Worm (Caenorhabditis elegans) whole organism, late embryonic: Measurements from ENCODE around the gene ptrg-1.

ENCODE experiments used
- C38D4.7 ChIP-seq: fragments of 200-800 bp; sonication (Bioruptor generic); optimal IDR thresholded peaks from 2 replicates; lab custom pipeline; 2018; ENCODE audit warnings: mild to moderate bottlenecking, missing genetic modification characterization, moderate library complexity, missing compliant biosample characterization
- K02D7.2 ChIP-seq: sonication (generic microtip); optimal IDR thresholded peaks from 2 replicates; lab custom pipeline; 2017; ENCODE audit warnings: mild to moderate bottlenecking, missing genetic modification characterization, missing compliant biosample characterization
- T23F11.4 ChIP-seq: fragments of 200-800 bp; sonication (Bioruptor generic); optimal IDR thresholded peaks from 2 replicates; lab custom pipeline; 2018; ENCODE audit warnings: mild to moderate bottlenecking, missing genetic modification characterization, missing compliant biosample characterization
- Y22D7AL.16 ChIP-seq: sonication (generic microtip); optimal IDR thresholded peaks from 2 replicates; lab custom pipeline; 2016; ENCODE audit warnings: missing genetic modification characterization, missing compliant biosample characterization
- ceh-2 ChIP-seq: sonication (generic microtip); optimal IDR thresholded peaks from 2 replicates; lab custom pipeline; 2016; ENCODE audit warnings: missing genotype, missing genetic modification characterization, missing compliant biosample characterization
- ceh-22 ChIP-seq: sonication (generic microtip); optimal IDR thresholded peaks from 2 replicates; lab custom pipeline; 2017; ENCODE audit warnings: missing biosample characterization, missing genetic modification characterization
- ceh-30 ChIP-seq: fragments of 150-350 bp; optimal IDR thresholded peaks from 2 replicates; lab custom pipeline; 2014; ENCODE audit warnings: missing biosample characterization, missing genetic modification characterization
- ceh-31 ChIP-seq: sonication (generic microtip); optimal IDR thresholded peaks from 2 replicates; lab custom pipeline; 2016; ENCODE audit warnings: missing genetic modification characterization, missing compliant biosample characterization
- ceh-34 ChIP-seq: sonication (generic microtip); optimal IDR thresholded peaks from 2 replicates; lab custom pipeline; 2016; ENCODE audit warnings: mild to moderate bottlenecking, missing genetic modification characterization, missing compliant biosample characterization
- ceh-6 ChIP-seq: fragments of 200-800 bp; sonication (Bioruptor generic); optimal IDR thresholded peaks from 2 replicates; lab custom pipeline; 2018; ENCODE audit warnings: mild to moderate bottlenecking, missing genetic modification characterization, missing compliant biosample characterization
- ceh-9 ChIP-seq: sonication (generic microtip); optimal IDR thresholded peaks from 2 replicates; lab custom pipeline; 2016; ENCODE audit warnings: mild to moderate bottlenecking, missing genetic modification characterization, inconsistent platforms, missing compliant biosample characterization
- dmd-4 ChIP-seq: sonication (generic microtip); optimal IDR thresholded peaks from 2 replicates; lab custom pipeline; 2016; ENCODE audit warnings: borderline replicate concordance, missing genetic modification characterization, missing compliant biosample characterization
- elt-2 ChIP-seq: sonication (generic microtip); optimal IDR thresholded peaks from 2 replicates; lab custom pipeline; 2016; ENCODE audit warnings: missing genetic modification reagents, missing genetic modification characterization, missing compliant biosample characterization
- elt-4 ChIP-seq: sonication (generic microtip); optimal IDR thresholded peaks from 2 replicates; lab custom pipeline; 2016; ENCODE audit warnings: missing genetic modification characterization, missing compliant biosample characterization
- ets-4 ChIP-seq: sonication (generic microtip); optimal IDR thresholded peaks from 2 replicates; lab custom pipeline; 2016; ENCODE audit warnings: missing genetic modification characterization, missing compliant biosample characterization
- fax-1 ChIP-seq: sonication (generic microtip); optimal IDR thresholded peaks from 2 replicates; lab custom pipeline; 2016; ENCODE audit warnings: missing genotype, missing genetic modification characterization, missing compliant biosample characterization
- fkh-10 ChIP-seq: fragments of 150-350 bp; optimal IDR thresholded peaks from 2 replicates; lab custom pipeline; 2014; ENCODE audit warnings: missing biosample characterization, missing genetic modification reagents, missing genetic modification characterization
- fkh-6 ChIP-seq: sonication (generic microtip); optimal IDR thresholded peaks from 2 replicates; lab custom pipeline; 2016; ENCODE audit warnings: missing genetic modification characterization, missing compliant biosample characterization
- hlh-15 ChIP-seq: sonication (generic microtip); optimal IDR thresholded peaks from 2 replicates; lab custom pipeline; 2016; ENCODE audit warnings: missing genetic modification characterization, missing compliant biosample characterization
- lim-6 ChIP-seq: sonication (generic microtip); optimal IDR thresholded peaks from 2 replicates; lab custom pipeline; 2016; ENCODE audit warnings: missing genetic modification characterization, missing compliant biosample characterization
- lin-11 ChIP-seq: fragments of 200-800 bp; sonication (Bioruptor generic); optimal IDR thresholded peaks from 2 replicates; lab custom pipeline; 2018; ENCODE audit warnings: mild to moderate bottlenecking, missing genetic modification characterization, missing compliant biosample characterization
- madf-2 ChIP-seq: sonication (generic microtip); optimal IDR thresholded peaks from 2 replicates; lab custom pipeline; 2017; ENCODE audit warnings: missing genetic modification characterization, missing compliant biosample characterization
- nfya-1 ChIP-seq: sonication (generic microtip); optimal IDR thresholded peaks from 2 replicates; lab custom pipeline; 2017; ENCODE audit warnings: missing genetic modification characterization, mild to moderate bottlenecking, missing compliant biosample characterization, antibody characterized with exemption, moderate library complexity
- nhr-11 ChIP-seq: fragments of 150-350 bp; optimal IDR thresholded peaks from 2 replicates; lab custom pipeline; 2014; ENCODE audit warnings: missing biosample characterization, missing genetic modification characterization
- npax-4 ChIP-seq: sonication (generic microtip); optimal IDR thresholded peaks from 2 replicates; lab custom pipeline; 2016; ENCODE audit warnings: missing genetic modification characterization, missing compliant biosample characterization
- pag-3 ChIP-seq: sonication (generic microtip); optimal IDR thresholded peaks from 2 replicates; lab custom pipeline; 2016; ENCODE audit warnings: missing compliant biosample characterization, missing genetic modification characterization, borderline replicate concordance
- pha-2 ChIP-seq: sonication (generic microtip); optimal IDR thresholded peaks from 2 replicates; lab custom pipeline; 2017; ENCODE audit warnings: mild to moderate bottlenecking, missing genetic modification characterization, missing compliant biosample characterization
- pha-4 ChIP-seq: fragments of 150-350 bp; optimal IDR thresholded peaks from 2 replicates; lab custom pipeline; 2018; ENCODE audit warnings: missing biosample characterization, missing genetic modification reagents, missing genetic modification characterization
- pqm-1 ChIP-seq: sonication (generic microtip); optimal IDR thresholded peaks from 2 replicates; lab custom pipeline; 2016; ENCODE audit warnings: missing genetic modification characterization, missing compliant biosample characterization
- pros-1 ChIP-seq: fragments of 150-350 bp; optimal IDR thresholded peaks from 2 replicates; lab custom pipeline; 2014; ENCODE audit warnings: missing biosample characterization, missing genetic modification reagents, missing genetic modification characterization
- rnt-1 ChIP-seq: sonication (generic microtip); optimal IDR thresholded peaks from 2 replicates; lab custom pipeline; 2016; ENCODE audit warnings: missing genetic modification characterization, missing compliant biosample characterization
- sdc-2 ChIP-seq: sonication (generic microtip); optimal IDR thresholded peaks from 2 replicates; lab custom pipeline; 2016; ENCODE audit warnings: missing genotype, missing genetic modification characterization, missing compliant biosample characterization
- tbx-2 ChIP-seq: sonication (generic microtip); optimal IDR thresholded peaks from 2 replicates; lab custom pipeline; 2016; ENCODE audit warnings: missing genetic modification characterization, missing compliant biosample characterization
- tbx-7 ChIP-seq: sonication (generic microtip); optimal IDR thresholded peaks from 2 replicates; lab custom pipeline; 2016; ENCODE audit warnings: missing genotype, missing genetic modification characterization, missing compliant biosample characterization
- ttx-3 ChIP-seq: sonication (generic microtip); optimal IDR thresholded peaks from 2 replicates; lab custom pipeline; 2016; ENCODE audit warnings: missing genetic modification reagents, missing genetic modification characterization, missing compliant biosample characterization
- unc-42 ChIP-seq: sonication (generic microtip); optimal IDR thresholded peaks from 2 replicates; lab custom pipeline; 2016; ENCODE audit warnings: missing genotype, missing genetic modification characterization, missing compliant biosample characterization
- unc-86 ChIP-seq: sonication (generic microtip); optimal IDR thresholded peaks from 2 replicates; lab custom pipeline; 2016; ENCODE audit warnings: missing genetic modification characterization, missing compliant biosample characterization
- zip-5 ChIP-seq: sonication (generic microtip); optimal IDR thresholded peaks from 2 replicates; lab custom pipeline; 2016; ENCODE audit warnings: missing genetic modification characterization, missing compliant biosample characterization

Gene ptrg-1

DNA sequence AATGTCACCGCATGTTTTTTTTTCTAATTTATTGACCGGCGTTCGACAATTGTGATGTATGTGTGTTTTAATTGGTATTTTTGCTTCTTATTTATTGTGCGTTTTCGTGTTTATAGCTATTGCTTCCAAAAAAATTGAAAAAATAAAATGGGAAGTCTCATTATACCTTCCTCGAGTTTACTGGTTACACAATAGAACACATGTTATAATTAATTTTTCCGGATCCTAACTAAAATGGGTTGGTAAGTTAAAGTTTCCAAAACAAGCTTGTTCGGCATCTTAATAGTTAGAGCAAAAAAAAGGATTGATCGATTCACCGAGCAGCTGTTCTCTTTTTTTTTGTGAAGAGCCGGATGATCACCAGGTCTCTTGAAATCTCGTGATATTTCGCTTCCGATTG, 38.8 kb downstream of the ptrg-1 start, which contains the start of gene ttr-54:
Gene ttr-54, plus strand, starts transcription at position 301 of the 400 bp plus-strand sequence.
- TF ChIP-seq pag-3: no peak
- no peak for TF ChIP-seq ceh-31 (tag; lab: Kevin White, UChicago)
- TF ChIP-seq fax-1 (tag; lab: Kevin White, UChicago): no peak
- TF ChIP-seq elt-2 (tag; lab: Kevin White, UChicago): no peak
- no peak for TF ChIP-seq pha-2
- no peak for TF ChIP-seq ceh-22 (tag; lab: Kevin White, UChicago)

DNA sequence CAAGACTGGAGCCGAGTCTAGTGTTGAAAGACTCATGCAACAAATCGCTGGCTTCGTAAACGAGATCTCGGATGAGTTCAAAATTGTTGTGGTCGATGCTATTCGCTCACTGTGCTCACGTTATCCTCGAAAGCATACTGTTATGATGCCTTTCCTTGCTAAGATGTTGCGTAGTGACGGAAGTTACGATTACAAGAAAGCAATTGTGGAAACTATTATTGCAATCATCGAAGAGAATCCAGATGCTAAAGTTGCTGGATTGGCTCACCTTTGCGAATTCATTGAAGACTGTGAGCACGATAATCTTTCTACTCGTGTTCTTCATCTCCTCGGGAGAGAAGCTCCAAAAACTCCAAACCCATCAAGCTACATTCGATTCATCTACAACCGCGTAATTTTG, 40.8 kb downstream of the ptrg-1 start:
- TF ChIP-seq lin-11 (tag; lab: Kevin White, UChicago): no peak
- no peak for TF ChIP-seq fkh-6 (tag; lab: Kevin White, UChicago)
- no peak for TF ChIP-seq ceh-2 (tag; lab: Kevin White, UChicago)
- TF ChIP-seq K02D7.2 (tag; lab: Kevin White, UChicago): no peak
- TF ChIP-seq ets-4 (tag; lab: Kevin White, UChicago): no peak
- no peak for TF ChIP-seq lim-6 (tag; lab: Kevin White, UChicago)
- no peak for TF ChIP-seq pag-3
- no peak for TF ChIP-seq tbx-7 (tag; lab: Kevin White, UChicago)
- no peak for TF ChIP-seq sdc-2 (tag; lab: Kevin White, UChicago)
- TF ChIP-seq pros-1 (tag; lab: Kevin White, UChicago): no peak
- no peak for TF ChIP-seq unc-86 (tag; lab: Kevin White, UChicago)
- no peak for TF ChIP-seq ttx-3 (tag; lab: Kevin White, UChicago)
- no peak for TF ChIP-seq nfya-1 (tag; lab: Kevin White, UChicago)
- TF ChIP-seq fkh-10 (GFP tag; lab: Kevin White, UChicago): no peak
- no peak for TF ChIP-seq zip-5 (tag; lab: Kevin White, UChicago)
- TF ChIP-seq, all 69 proteins: peak for 0

DNA sequence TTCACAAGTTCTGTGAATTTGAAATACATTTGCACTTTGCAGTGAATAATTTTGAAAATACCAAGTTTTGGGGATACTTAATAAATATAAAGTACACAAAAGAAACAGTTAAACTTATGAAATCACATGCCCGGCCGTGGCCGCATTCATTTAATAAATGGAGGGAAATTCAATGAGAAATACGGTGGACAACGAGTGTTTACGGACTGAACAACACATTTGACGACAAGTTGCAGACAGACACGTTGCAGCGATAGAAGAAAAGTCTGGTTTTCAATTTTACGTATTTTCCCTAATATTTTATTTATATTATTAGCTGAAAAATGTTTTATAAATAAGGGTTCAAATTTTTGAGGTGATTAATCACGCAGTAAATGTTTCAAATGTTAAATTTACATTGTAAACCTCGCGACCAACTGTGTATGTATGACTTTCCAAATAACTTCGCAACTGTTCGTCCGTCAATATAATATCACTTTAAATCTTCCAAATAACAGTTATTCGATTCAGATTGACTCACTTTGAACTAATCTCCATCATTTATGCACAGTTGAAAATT, 42.7 kb downstream of the ptrg-1 start, which contains the start of gene copg-1:
Gene copg-1, plus strand, starts transcription at position 509 of the 559 bp plus-strand sequence.
- TF ChIP-seq unc-42 (tag; lab: Kevin White, UChicago) (peak; percentile 84), hlh-15 (tag; lab: Kevin White, UChicago) (no peak), madf-2 (tag; lab: Kevin White, UChicago) (no peak), pqm-1 (no peak), nfya-1 (tag; lab: Kevin White, UChicago) (peak; percentile 28)
- TF ChIP-seq, all 69 proteins: peak for 2

DNA sequence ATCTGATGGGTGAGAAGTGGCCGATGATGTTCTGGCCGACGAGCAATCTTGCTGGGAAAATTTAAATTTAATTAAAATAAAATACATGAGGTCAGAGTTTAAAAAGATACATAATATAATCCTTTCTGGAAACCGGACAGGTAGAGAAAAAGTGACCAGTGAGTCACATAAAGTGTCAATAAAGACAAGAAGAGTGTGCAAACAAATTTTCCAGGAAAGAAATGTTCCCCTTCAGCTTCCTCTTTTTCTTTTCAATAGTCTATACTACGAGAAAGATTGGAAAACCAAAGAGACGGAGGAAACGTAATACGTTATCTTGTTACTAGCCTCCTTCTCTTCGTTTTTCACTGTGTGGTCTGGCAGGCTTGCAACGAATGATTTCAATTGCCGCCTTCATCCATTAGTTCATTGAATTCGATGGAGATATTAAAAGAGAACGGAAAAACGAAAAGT, 43.7 kb downstream of the ptrg-1 start, which contains the start of gene tsp-12:
Gene tsp-12, minus strand, starts transcription at position 51 of the 453 bp plus-strand sequence.
- TF ChIP-seq ceh-34 (tag; lab: Kevin White, UChicago) (peak; percentile 15), ceh-9 (tag; lab: Kevin White, UChicago) (no peak), C38D4.7 (GFP tag; lab: Kevin White, UChicago) (no peak), unc-42 (tag; lab: Kevin White, UChicago) (peak; percentile 29), elt-4 (tag; lab: Kevin White, UChicago) (no peak), ceh-6 (GFP tag; lab: Kevin White, UChicago) (no peak), nhr-11 (tag; lab: Kevin White, UChicago) (no peak)

DNA sequence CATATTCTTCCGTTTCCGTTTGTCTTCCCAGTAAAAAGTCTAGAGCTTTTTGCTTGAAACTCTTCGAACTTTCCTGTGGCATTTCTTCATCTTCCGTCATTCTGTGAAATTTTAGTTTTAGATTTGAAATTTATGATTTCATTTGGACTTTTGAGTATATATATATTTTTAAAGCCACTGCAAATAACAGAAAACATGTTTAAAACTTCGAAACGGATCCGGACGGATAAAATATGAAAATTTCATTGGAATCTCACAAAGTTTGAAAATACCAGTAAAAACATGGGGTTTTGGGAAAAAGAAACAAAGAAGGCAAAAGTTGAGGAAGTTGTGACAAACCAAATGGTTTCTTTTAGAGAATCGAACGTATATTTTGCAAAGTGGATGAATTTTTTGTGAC, 45.3 kb downstream of the ptrg-1 start, which contains the start of gene pigs-1:
Gene pigs-1, minus strand, starts transcription at position 101 of the 400 bp plus-strand sequence.
- no peak for TF ChIP-seq ceh-30 (tag; lab: Kevin White, UChicago)
- TF ChIP-seq fax-1 (tag; lab: Kevin White, UChicago): no peak
- no peak for TF ChIP-seq ceh-34 (tag; lab: Kevin White, UChicago)
- no peak for TF ChIP-seq sdc-2 (tag; lab: Kevin White, UChicago)
- no peak for TF ChIP-seq pqm-1
- no peak for TF ChIP-seq tbx-7 (tag; lab: Kevin White, UChicago)
- no peak for TF ChIP-seq fkh-10 (GFP tag; lab: Kevin White, UChicago)
- no peak for TF ChIP-seq zip-5 (tag; lab: Kevin White, UChicago)
- TF ChIP-seq npax-4 (tag; lab: Kevin White, UChicago): no peak
- no peak for TF ChIP-seq rnt-1
- no peak for TF ChIP-seq tbx-2 (tag; lab: Kevin White, UChicago)
- TF ChIP-seq dmd-4 (tag; lab: Kevin White, UChicago): no peak
- TF ChIP-seq nfya-1 (tag; lab: Kevin White, UChicago): no peak
- TF ChIP-seq Y22D7AL.16: no peak
- no peak for TF ChIP-seq pha-4 (tag; lab: Kevin White, UChicago)
- TF ChIP-seq elt-4 (tag; lab: Kevin White, UChicago): no peak
- no peak for TF ChIP-seq T23F11.4 (GFP tag; lab: Kevin White, UChicago)
- TF ChIP-seq ttx-3 (tag; lab: Kevin White, UChicago): no peak
- TF ChIP-seq ceh-22 (tag; lab: Kevin White, UChicago): no peak
